Fruit fly (Drosophila melanogaster): ENCODE data around the gene Tango14.

Gene Tango14

dm6 chr2L:1142730-1143281 lies 15.7 kb upstream of the Tango14 start, which contains the start of gene MFS3 (continued):
- TF ChIP-seq stwl (tag; optimal IDR thresholded peaks at IDR 0.05) (peak; percentile 54), CG6254 (GFP tag; optimal IDR thresholded peaks at IDR 0.05) (no peak), CG8089 (GFP tag; optimal IDR thresholded peaks at IDR 0.05) (no peak), CG17802 (tag; optimal IDR thresholded peaks at IDR 0.05) (no peak), Fer2 (tag; optimal IDR thresholded peaks at IDR 0.05) (no peak), odd (GFP tag; optimal IDR thresholded peaks at IDR 0.05) (peak; percentile 37), CG10321 (GFP tag; IDR thresholded peaks at IDR 0.05) (no peak), CG1024 (GFP tag; IDR thresholded peaks at IDR 0.05) (no peak), Rfx (GFP tag; IDR thresholded peaks at IDR 0.05) (peak; percentile 26; the same call in 1 of the 2 replicates), E2f1 (GFP tag; IDR thresholded peaks at IDR 0.05) (no peak), CG17829 (tag; optimal IDR thresholded peaks at IDR 0.05) (no peak), ro (GFP tag; IDR thresholded peaks at IDR 0.05) (no peak), CG6765 (GFP tag; optimal IDR thresholded peaks at IDR 0.05) (no peak), CG4360 (GFP tag; IDR thresholded peaks at IDR 0.05) (no peak), CG14965 (GFP tag; optimal IDR thresholded peaks at IDR 0.05; ENCODE audit: borderline replicate concordance) (no peak), CG2202 (tag; optimal IDR thresholded peaks at IDR 0.05) (no peak), usp (GFP tag; optimal IDR thresholded peaks at IDR 0.05) (no peak), CG1603 (tag; optimal IDR thresholded peaks at IDR 0.05) (peak; percentile 80), gcm2 (GFP tag; optimal IDR thresholded peaks at IDR 0.05) (no peak), fd64A (GFP tag; optimal IDR thresholded peaks at IDR 0.05) (no peak), CG9215 (GFP tag; IDR thresholded peaks at IDR 0.05) (no peak; the same call in 1 of the 2 replicates), mirr (GFP tag; optimal IDR thresholded peaks at IDR 0.05) (peak; percentile 11), CG7786 (GFP tag; optimal IDR thresholded peaks at IDR 0.05) (no peak), kah (GFP tag; optimal IDR thresholded peaks at IDR 0.05) (no peak), CG14014 (GFP tag; IDR thresholded peaks at IDR 0.05) (no peak), cas (GFP tag; IDR thresholded peaks at IDR 0.05) (0 out of 2 replicates have a peak, but pooled peaks have one; percentile 9), HLHmδ (GFP tag; optimal IDR thresholded peaks at IDR 0.05) (peak; percentile 37), Hr78 (GFP tag; optimal IDR thresholded peaks at IDR 0.05) (no peak), Gsc (GFP tag; IDR thresholded peaks at IDR 0.05) (no peak), Bdp1 (GFP tag; optimal IDR thresholded peaks at IDR 0.05) (no peak), slbo (GFP tag; IDR thresholded peaks at IDR 0.05) (peak; percentile 25; the same call in 1 of the 2 replicates), lmd (GFP tag; IDR thresholded peaks at IDR 0.05) (no peak), Gug (GFP tag; IDR thresholded peaks at IDR 0.05) (no peak), Scr (GFP tag; IDR thresholded peaks at IDR 0.05; ENCODE audit: partially characterized antibody) (no peak), ab (GFP tag; optimal IDR thresholded peaks at IDR 0.05) (no peak), NFAT (GFP tag; IDR thresholded peaks at IDR 0.05) (no peak), danr (GFP tag; IDR thresholded peaks at IDR 0.05) (no peak), schlank (tag; optimal IDR thresholded peaks at IDR 0.05) (no peak), CG6175 (GFP tag; IDR thresholded peaks at IDR 0.05) (peak; percentile 88; the same call in 2 of the 3 replicates), pb (GFP tag; optimal IDR thresholded peaks at IDR 0.05) (no peak), unpg (GFP tag; optimal IDR thresholded peaks at IDR 0.05) (no peak), Asciz (GFP tag; optimal IDR thresholded peaks at IDR 0.05) (no peak), bcd (GFP tag; optimal IDR thresholded peaks at IDR 0.05) (no peak), zen (tag; optimal IDR thresholded peaks at IDR 0.05) (no peak), sc (optimal IDR thresholded peaks at IDR 0.05) (no peak), sc (GFP tag; optimal IDR thresholded peaks at IDR 0.05) (no peak), Hey (tag; optimal IDR thresholded peaks at IDR 0.05) (peak; percentile 13), H2.0 (GFP tag; IDR thresholded peaks at IDR 0.05) (no peak), Nf-YC (tag; optimal IDR thresholded peaks at IDR 0.05) (peak; percentile 7), Max (GFP tag; optimal IDR thresholded peaks at IDR 0.05) (no peak), CG31365 (tag; optimal IDR thresholded peaks at IDR 0.05) (no peak), ttk (GFP tag; IDR thresholded peaks at IDR 0.05) (no peak)
